Worm (Caenorhabditis elegans) whole organism, L4 larva: Measurements from ENCODE around the gene Y48C3A.20.

Experiments
- ceh-62 ChIP-seq: sonication (generic microtip); optimal IDR thresholded peaks from 2 replicates; lab custom pipeline; 2017; ENCODE audit warnings: missing biosample characterization, missing genetic modification characterization
- lin-13 ChIP-seq: fragments of 150-350 bp; optimal IDR thresholded peaks from 2 replicates; lab custom pipeline; 2014; ENCODE audit warnings: missing biosample characterization, missing genetic modification reagents, missing genetic modification characterization
- lir-3 ChIP-seq: sonication (generic microtip); optimal IDR thresholded peaks from 2 replicates; lab custom pipeline; 2016; ENCODE audit warnings: mild to moderate bottlenecking, missing genetic modification characterization, missing compliant biosample characterization
- lsy-2 ChIP-seq, 2 experiments: fragments of 150-350 bp in 1 of 2; sonication (generic microtip) in 1 of 2; optimal IDR thresholded peaks; 2 replicates each; lab custom pipeline; 2014 to 2017; ENCODE audit warnings: missing biosample characterization in 2 of 2, missing genetic modification characterization in 2 of 2
- nhr-11 ChIP-seq: fragments of 150-350 bp; optimal IDR thresholded peaks from 2 replicates; lab custom pipeline; 2014; ENCODE audit warnings: missing biosample characterization, missing genetic modification characterization
- nhr-6 ChIP-seq: fragments of 150-350 bp; optimal IDR thresholded peaks from 2 replicates; lab custom pipeline; 2014; ENCODE audit warnings: missing biosample characterization, missing genetic modification characterization
- pha-4 ChIP-seq, 2 experiments: fragments of 150-350 bp in 1 of 2; fragments of 200-800 bp in 1 of 2; sonication (Bioruptor generic) in 1 of 2; IDR thresholded peaks in 1 of 2; optimal IDR thresholded peaks in 1 of 2; 2 replicates each; pipeline versions ENCODE4 v1.3.6 to Lab custom; 2014 to 2022; ENCODE audit warnings: missing genetic modification characterization in 2 of 2, missing genetic modification reagents in 2 of 2, missing biosample characterization in 1 of 2, missing compliant biosample characterization in 1 of 2
- unc-130 ChIP-seq: sonication (generic microtip); optimal IDR thresholded peaks from 2 replicates; lab custom pipeline; 2016; ENCODE audit warnings: missing genetic modification reagents, missing genetic modification characterization, missing compliant biosample characterization

- TF ChIP-seq lsy-2 (tag; optimal IDR thresholded peaks at IDR 0.05; lab: Kevin White, UChicago) = no peak
- no peak for TF ChIP-seq lir-3 (tag; lab: Kevin White, UChicago)
- TF ChIP-seq nhr-6 (tag; lab: Kevin White, UChicago) = no peak
- no peak for TF ChIP-seq nhr-11
- no peak for TF ChIP-seq pha-4 (GFP tag; IDR thresholded peaks at IDR 0.05; lab: Robert Waterston, UW)
- TF ChIP-seq pha-4 (tag; optimal IDR thresholded peaks at IDR 0.05; lab: Kevin White, UChicago) = no peak
- TF ChIP-seq unc-130 (GFP tag; lab: Kevin White, UChicago) = no peak
- TF ChIP-seq ceh-62 (tag; lab: Kevin White, UChicago) = no peak
- TF ChIP-seq lin-13 (GFP tag; lab: Kevin White, UChicago) = no peak
These were observed 48.2 kb upstream of the Y48C3A.20 start for ce11 chrII:13321235-13321634.
